Worm (Caenorhabditis elegans) whole organism, L1 larva: ENCODE data around the gene T23B12.11.

Experiments
- C04F5.9 ChIP-seq: sonication (generic microtip); optimal IDR thresholded peaks from 2 replicates; lab custom pipeline; 2016; ENCODE audit warnings: missing genetic modification characterization, missing compliant biosample characterization
- C16A3.4 ChIP-seq: fragments of 150-350 bp; optimal IDR thresholded peaks from 2 replicates; lab custom pipeline; 2014; ENCODE audit warnings: missing biosample characterization, missing genetic modification characterization
- aha-1 ChIP-seq: fragments of 150-350 bp; optimal IDR thresholded peaks from 2 replicates; lab custom pipeline; 2014; ENCODE audit warnings: missing biosample characterization, missing genetic modification characterization
- alr-1 ChIP-seq: fragments of 200-800 bp; sonication (Bioruptor generic); optimal IDR thresholded peaks from 2 replicates; lab custom pipeline; 2018; ENCODE audit warnings: borderline replicate concordance, mild to moderate bottlenecking, missing genetic modification characterization, missing compliant biosample characterization
- blmp-1 ChIP-seq: fragments of 150-350 bp; optimal IDR thresholded peaks from 2 replicates; lab custom pipeline; 2014; ENCODE audit warnings: missing biosample characterization, missing genetic modification characterization
- ceh-8 ChIP-seq: fragments of 200-800 bp; sonication (Bioruptor generic); optimal IDR thresholded peaks from 2 replicates; lab custom pipeline; 2018; ENCODE audit warnings: mild to moderate bottlenecking, missing genetic modification characterization, moderate library complexity, missing compliant biosample characterization
- ceh-82 ChIP-seq, 3 experiments: fragments of 150-350 bp in 1 of 3; sonication (generic microtip) in 2 of 3; optimal IDR thresholded peaks; 2 replicates each; lab custom pipeline; 2014 to 2017; ENCODE audit warnings: missing biosample characterization in 3 of 3, missing genetic modification characterization in 3 of 3
- ceh-90 ChIP-seq: sonication (generic microtip); optimal IDR thresholded peaks from 2 replicates; lab custom pipeline; 2016; ENCODE audit warnings: missing genetic modification characterization, missing compliant biosample characterization
- dpl-1 ChIP-seq, 3 experiments: fragments of 150-350 bp in 2 of 3; sonication (generic microtip) in 1 of 3; optimal IDR thresholded peaks; 2 replicates each; lab custom pipeline; 2014 to 2017; ENCODE audit warnings: missing biosample characterization in 3 of 3, missing genetic modification characterization in 3 of 3, missing genetic modification reagents in 3 of 3
- dsc-1 ChIP-seq: sonication (generic microtip); optimal IDR thresholded peaks from 2 replicates; lab custom pipeline; 2016; ENCODE audit warnings: mild to moderate bottlenecking, missing genetic modification characterization, missing compliant biosample characterization
- elt-2 ChIP-seq: sonication (generic microtip); optimal IDR thresholded peaks from 2 replicates; lab custom pipeline; 2016; ENCODE audit warnings: missing genetic modification characterization, mild to moderate bottlenecking, inconsistent platforms, missing compliant biosample characterization, missing genetic modification reagents
- elt-3 ChIP-seq, 6 experiments: fragments of 150-350 bp in 1 of 6; sonication (generic microtip); optimal IDR thresholded peaks; 2 replicates each; lab custom pipeline; 2017 to 2018; ENCODE audit warnings: missing biosample characterization in 6 of 6, missing genetic modification characterization in 6 of 6, inconsistent platforms in 1 of 6
- hlh-17 ChIP-seq: fragments of 200-800 bp; sonication (Bioruptor generic); optimal IDR thresholded peaks from 2 replicates; lab custom pipeline; 2018; ENCODE audit warnings: missing genetic modification characterization, mild to moderate bottlenecking, missing compliant biosample characterization, moderate library complexity, borderline replicate concordance
- hlh-4 ChIP-seq: sonication (generic microtip); optimal IDR thresholded peaks from 2 replicates; lab custom pipeline; 2016; ENCODE audit warnings: mild to moderate bottlenecking, missing genetic modification characterization, missing compliant biosample characterization
- irx-1 ChIP-seq: sonication (generic microtip); optimal IDR thresholded peaks from 2 replicates; lab custom pipeline; 2016; ENCODE audit warnings: missing genetic modification characterization, missing compliant biosample characterization
- lin-13 ChIP-seq: fragments of 150-350 bp; optimal IDR thresholded peaks from 2 replicates; lab custom pipeline; 2014; ENCODE audit warnings: missing biosample characterization, missing genetic modification reagents, missing genetic modification characterization
- lin-14 ChIP-seq: fragments of 200-800 bp; sonication (Bioruptor generic); optimal IDR thresholded peaks from 2 replicates; lab custom pipeline; 2018; ENCODE audit warnings: mild to moderate bottlenecking, missing genetic modification characterization, moderate library complexity, missing compliant biosample characterization
- lin-35 ChIP-seq, 2 experiments: fragments of 150-350 bp; optimal IDR thresholded peaks; 2 replicates each; lab custom pipeline; 2014; ENCODE audit warnings: missing biosample characterization in 2 of 2, missing genetic modification characterization in 2 of 2, missing genetic modification reagents in 2 of 2
- lir-3 ChIP-seq: sonication (generic microtip); optimal IDR thresholded peaks from 2 replicates; lab custom pipeline; 2016; ENCODE audit warnings: mild to moderate bottlenecking, missing genetic modification characterization, moderate library complexity, missing compliant biosample characterization; ENCODE audit not compliant: poor library complexity
- lsy-2 ChIP-seq, 2 experiments: fragments of 150-350 bp; optimal IDR thresholded peaks; 2 replicates each; lab custom pipeline; 2014; ENCODE audit warnings: missing biosample characterization in 2 of 2, missing genetic modification characterization in 2 of 2
- mab-9 ChIP-seq: fragments of 200-800 bp; sonication (Bioruptor generic); IDR thresholded peaks from 2 replicates; pipeline ENCODE4 v1.3.6; 2022; ENCODE audit warnings: missing genetic modification reagents, missing genetic modification characterization, missing compliant biosample characterization
- mdl-1 ChIP-seq, 2 experiments: fragments of 150-350 bp; optimal IDR thresholded peaks; 2 replicates each; lab custom pipeline; 2014 to 2017; ENCODE audit warnings: missing biosample characterization in 2 of 2, missing genetic modification characterization in 2 of 2, inconsistent platforms in 1 of 2
- mep-1 ChIP-seq: fragments of 150-350 bp; optimal IDR thresholded peaks from 2 replicates; lab custom pipeline; 2014; ENCODE audit warnings: missing biosample characterization, missing genetic modification characterization
- nhr-19 ChIP-seq: fragments of 200-800 bp; sonication (Bioruptor generic); conservative IDR thresholded peaks from 2 replicates; pipeline ENCODE4 v1.3.6; 2022; ENCODE audit warnings: missing genetic modification characterization, missing compliant biosample characterization
- nhr-20 ChIP-seq: sonication (generic microtip); optimal IDR thresholded peaks from 2 replicates; lab custom pipeline; 2016; ENCODE audit warnings: mild to moderate bottlenecking, missing genetic modification characterization, missing compliant biosample characterization
- nhr-71 ChIP-seq: sonication (generic microtip); optimal IDR thresholded peaks from 2 replicates; lab custom pipeline; 2016; ENCODE audit warnings: mild to moderate bottlenecking, missing genetic modification characterization, moderate library complexity, missing compliant biosample characterization
- nhr-77 ChIP-seq: fragments of 150-350 bp; optimal IDR thresholded peaks from 2 replicates; lab custom pipeline; 2014; ENCODE audit warnings: missing biosample characterization, missing genetic modification characterization
- nhr-84 ChIP-seq: sonication (generic microtip); optimal IDR thresholded peaks from 2 replicates; lab custom pipeline; 2017; ENCODE audit warnings: missing biosample characterization, missing genetic modification characterization
- nhr-85 ChIP-seq: sonication (generic microtip); peaks from one replicate; lab custom pipeline; 2016; ENCODE audit warnings: missing genetic modification characterization, inconsistent platforms, missing compliant biosample characterization
- snpc-4 ChIP-seq: fragments of 150-350 bp; optimal IDR thresholded peaks from 2 replicates; lab custom pipeline; 2014; ENCODE audit warnings: missing biosample characterization, missing genetic modification characterization
- snu-23 ChIP-seq: sonication (generic microtip); optimal IDR thresholded peaks from 2 replicates; lab custom pipeline; 2016; ENCODE audit warnings: missing genetic modification characterization, missing compliant biosample characterization
- sox-4 ChIP-seq: sonication (generic microtip); optimal IDR thresholded peaks from 2 replicates; lab custom pipeline; 2016; ENCODE audit warnings: missing genetic modification characterization, missing compliant biosample characterization
- sup-37 ChIP-seq: fragments of 200-800 bp; sonication (Bioruptor generic); optimal IDR thresholded peaks from 2 replicates; lab custom pipeline; 2018; ENCODE audit warnings: mild to moderate bottlenecking, missing genetic modification characterization, missing compliant biosample characterization
- swsn-7 ChIP-seq: sonication (generic microtip); optimal IDR thresholded peaks from 2 replicates; lab custom pipeline; 2016; ENCODE audit warnings: missing genetic modification characterization, missing compliant biosample characterization
- tbx-2 ChIP-seq: sonication (generic microtip); optimal IDR thresholded peaks from 2 replicates; lab custom pipeline; 2016; ENCODE audit warnings: missing genetic modification characterization, missing compliant biosample characterization
- unc-130 ChIP-seq: fragments of 150-350 bp; optimal IDR thresholded peaks from 2 replicates; lab custom pipeline; 2017; ENCODE audit warnings: missing biosample characterization, missing genetic modification characterization, inconsistent platforms
- unc-62 ChIP-seq: fragments of 150-350 bp; optimal IDR thresholded peaks from 2 replicates; lab custom pipeline; 2014; ENCODE audit warnings: missing biosample characterization, missing genetic modification reagents, missing genetic modification characterization
- vab-15 ChIP-seq: sonication (generic microtip); optimal IDR thresholded peaks from 2 replicates; lab custom pipeline; 2017; ENCODE audit warnings: missing genotype, mild to moderate bottlenecking, missing genetic modification characterization, missing compliant biosample characterization
- ztf-4 ChIP-seq: fragments of 150-350 bp; optimal IDR thresholded peaks from 2 replicates; lab custom pipeline; 2014; ENCODE audit warnings: missing biosample characterization, missing genetic modification characterization

The T23B12.11 gene

ce11 chrV:8424840-8425814 is 30.1 kb upstream of the T23B12.11 start (continued):
- TF ChIP-seq sox-4 = no peak

ce11 chrV:8426210-8426609 is 29.0 kb upstream of the T23B12.11 start:
- TF ChIP-seq ztf-4 = no peak
- no peak for TF ChIP-seq sox-4
- no peak for TF ChIP-seq ceh-8 (GFP tag; lab: Kevin White, UChicago)
- TF ChIP-seq mep-1 (tag; lab: Kevin White, UChicago) = peak; percentile 75
- TF ChIP-seq lin-14 (GFP tag; lab: Kevin White, UChicago) = peak; percentile 2
- TF ChIP-seq swsn-7 (tag; lab: Kevin White, UChicago) = peak; percentile 18

- TF ChIP-seq nhr-20 (tag; lab: Kevin White, UChicago) (peak; percentile 73), mdl-1 (tag; optimal IDR thresholded peaks at IDR 0.05; lab: Kevin White, UChicago) (peak in 1 of 2 experiments; percentile 4), elt-2 (tag; lab: Kevin White, UChicago) (peak; percentile 51), irx-1 (tag; lab: Kevin White, UChicago) (no peak), lin-35 (GFP tag; optimal IDR thresholded peaks at IDR 0.05; lab: Kevin White, UChicago) (peak in 1 of 2 experiments; percentile 27), elt-3 (tag; optimal IDR thresholded peaks at IDR 0.05; lab: Kevin White, UChicago) (peak in 2 of 6 experiments; percentile 27 to 88), unc-130 (peak; percentile 19), sox-4 (no peak), lin-14 (GFP tag; lab: Kevin White, UChicago) (peak; percentile 47), hlh-17 (GFP tag; lab: Kevin White, UChicago) (no peak), nhr-85 (tag; lab: Kevin White, UChicago) (peak; percentile 82), nhr-71 (tag; lab: Kevin White, UChicago) (peak; percentile 52), blmp-1 (peak; percentile 73), snu-23 (GFP tag; lab: Kevin White, UChicago) (peak; percentile 26)
Measured at ce11 chrV:8426741-8427457, 28.3 kb upstream of the T23B12.11 start.

- TF ChIP-seq dsc-1 (peak; percentile 64), lsy-2 (tag; optimal IDR thresholded peaks at IDR 0.05; lab: Kevin White, UChicago) (peak; percentile 6 to 24), blmp-1 (no peak), C16A3.4 (no peak), sox-4 (no peak), sup-37 (GFP tag; lab: Kevin White, UChicago) (no peak), nhr-20 (tag; lab: Kevin White, UChicago) (peak; percentile 3), hlh-4 (no peak), alr-1 (no peak), C04F5.9 (tag; lab: Kevin White, UChicago) (no peak), nhr-84 (tag; lab: Kevin White, UChicago) (no peak), swsn-7 (tag; lab: Kevin White, UChicago) (peak; percentile 40), irx-1 (tag; lab: Kevin White, UChicago) (peak; percentile 7), dpl-1 (GFP tag; optimal IDR thresholded peaks at IDR 0.05; lab: Kevin White, UChicago) (no peak), mep-1 (tag; lab: Kevin White, UChicago) (peak; percentile 53), mab-9 (no peak), lin-35 (GFP tag; optimal IDR thresholded peaks at IDR 0.05; lab: Kevin White, UChicago) (peak in 1 of 2 experiments; percentile 11), ceh-82 (tag; optimal IDR thresholded peaks at IDR 0.05; lab: Kevin White, UChicago) (peak in 2 of 3 experiments; percentile 12 to 34), tbx-2 (tag; lab: Kevin White, UChicago) (peak; percentile 22), snpc-4 (tag; lab: Kevin White, UChicago) (no peak), lir-3 (no peak), nhr-19 (GFP tag; lab: Robert Waterston, UW) (peak; percentile 41), ztf-4 (no peak), unc-62 (no peak), lin-13 (GFP tag; lab: Kevin White, UChicago) (no peak), aha-1 (tag; lab: Kevin White, UChicago) (no peak), nhr-77 (tag; lab: Kevin White, UChicago) (no peak), vab-15 (tag; lab: Kevin White, UChicago) (no peak), ceh-90 (no peak)
Measured at ce11 chrV:8428585-8429414, 26.4 kb upstream of the T23B12.11 start.
